Worm (Caenorhabditis elegans) whole organism, early embryonic: ENCODE data around the gene F58D12.1.

Source experiments
- B0310.2 ChIP-seq: sonication (generic microtip); optimal IDR thresholded peaks from 2 replicates; lab custom pipeline; 2016; ENCODE audit warnings: mild to moderate bottlenecking, missing genetic modification characterization, missing compliant biosample characterization
- F13C5.2 ChIP-seq: sonication (generic microtip); optimal IDR thresholded peaks from 2 replicates; lab custom pipeline; 2017; ENCODE audit warnings: mild to moderate bottlenecking, missing genetic modification characterization, inconsistent platforms, missing compliant biosample characterization
- aly-1 ChIP-seq: sonication (generic microtip); optimal IDR thresholded peaks from 2 replicates; lab custom pipeline; 2016; ENCODE audit warnings: missing genetic modification characterization, missing compliant biosample characterization
- ama-1 ChIP-seq: fragments of 150-350 bp; optimal IDR thresholded peaks from 2 replicates; lab custom pipeline; 2014
- ceh-13 ChIP-seq: fragments of 200-800 bp; sonication (Bioruptor generic); optimal IDR thresholded peaks from 2 replicates; lab custom pipeline; 2018; ENCODE audit warnings: mild to moderate bottlenecking, missing genetic modification characterization, missing compliant biosample characterization
- ceh-36 ChIP-seq: sonication (generic microtip); optimal IDR thresholded peaks from 2 replicates; lab custom pipeline; 2016; ENCODE audit warnings: missing genetic modification characterization, inconsistent platforms, missing compliant biosample characterization
- ets-7 ChIP-seq: sonication (generic microtip); optimal IDR thresholded peaks from 2 replicates; lab custom pipeline; 2016; ENCODE audit warnings: missing genotype, missing genetic modification characterization, missing compliant biosample characterization
- flt-1 ChIP-seq: fragments of 200-800 bp; sonication (Bioruptor generic); IDR thresholded peaks from 2 replicates; pipeline ENCODE4 v1.3.6; 2022; ENCODE audit warnings: missing genetic modification characterization, missing compliant biosample characterization
- hmbx-1 ChIP-seq: sonication (generic microtip); optimal IDR thresholded peaks from 2 replicates; lab custom pipeline; 2016; ENCODE audit warnings: mild to moderate bottlenecking, missing genetic modification characterization, missing compliant biosample characterization
- hmg-4 ChIP-seq: fragments of 200-800 bp; sonication (Bioruptor generic); optimal IDR thresholded peaks from 2 replicates; lab custom pipeline; 2018; ENCODE audit warnings: mild to moderate bottlenecking, missing genetic modification characterization, missing compliant biosample characterization
- hnd-1 ChIP-seq: sonication (generic microtip); optimal IDR thresholded peaks from 2 replicates; lab custom pipeline; 2016; ENCODE audit warnings: missing genetic modification characterization, missing compliant biosample characterization
- pes-1 ChIP-seq: fragments of 200-800 bp; sonication (Bioruptor generic); IDR thresholded peaks from 2 replicates; pipeline ENCODE4 v1.3.6; 2022; ENCODE audit warnings: missing genetic modification reagents, missing genetic modification characterization, missing compliant biosample characterization
- scrt-1 ChIP-seq: fragments of 200-800 bp; sonication (Bioruptor generic); IDR thresholded peaks from 2 replicates; pipeline ENCODE4 v1.3.6; 2022; ENCODE audit warnings: missing genetic modification characterization, missing compliant biosample characterization
- sea-1 ChIP-seq: fragments of 200-800 bp; sonication (Bioruptor generic); conservative IDR thresholded peaks from 2 replicates; pipeline ENCODE4 v1.3.6; 2022; ENCODE audit warnings: missing genetic modification characterization, missing compliant biosample characterization
- tbx-11 ChIP-seq: fragments of 200-800 bp; sonication (Bioruptor generic); IDR thresholded peaks from 2 replicates; pipeline ENCODE4 v1.3.6; 2022; ENCODE audit warnings: missing genetic modification characterization, missing compliant biosample characterization
- tbx-37 ChIP-seq: fragments of 200-800 bp; sonication (Bioruptor generic); conservative IDR thresholded peaks from 2 replicates; pipeline ENCODE4 v1.3.6; 2022; ENCODE audit warnings: missing genetic modification reagents, missing genetic modification characterization, missing compliant biosample characterization
- tra-4 ChIP-seq: sonication (generic microtip); optimal IDR thresholded peaks from 2 replicates; lab custom pipeline; 2017; ENCODE audit warnings: missing genetic modification characterization, missing compliant biosample characterization

The F58D12.1 gene

ce11 chrV:14023074-14023473 lies 26.3 kb upstream of the F58D12.1 start, which contains the start of gene T08G5.15:
Gene T08G5.15, minus strand, starts transcription at chrV:14023174.
- TF ChIP-seq aly-1 (tag; lab: Kevin White, UChicago) (no peak), flt-1 (GFP tag; lab: Robert Waterston, UW) (no peak), hnd-1 (tag; lab: Kevin White, UChicago) (no peak), tra-4 (tag; lab: Kevin White, UChicago) (no peak), B0310.2 (tag; lab: Kevin White, UChicago) (no peak), ama-1 (lab: Kevin White, UChicago) (no peak), ceh-13 (GFP tag; lab: Kevin White, UChicago) (no peak), scrt-1 (GFP tag; lab: Robert Waterston, UW) (no peak)

- TF ChIP-seq ets-7 (tag; lab: Kevin White, UChicago) (no peak), pes-1 (GFP tag; lab: Robert Waterston, UW) (no peak), hmbx-1 (tag; lab: Kevin White, UChicago) (no peak), aly-1 (tag; lab: Kevin White, UChicago) (no peak), ceh-36 (tag; lab: Kevin White, UChicago) (no peak), tbx-11 (GFP tag; lab: Robert Waterston, UW) (no peak), F13C5.2 (tag; lab: Kevin White, UChicago) (no peak), tbx-37 (GFP tag; lab: Robert Waterston, UW) (no peak), tra-4 (tag; lab: Kevin White, UChicago) (no peak), scrt-1 (GFP tag; lab: Robert Waterston, UW) (no peak), ama-1 (lab: Kevin White, UChicago) (no peak), sea-1 (GFP tag; lab: Robert Waterston, UW) (no peak), hnd-1 (tag; lab: Kevin White, UChicago) (no peak), flt-1 (GFP tag; lab: Robert Waterston, UW) (no peak), hmg-4 (GFP tag; lab: Kevin White, UChicago) (no peak), ceh-13 (GFP tag; lab: Kevin White, UChicago) (no peak), B0310.2 (tag; lab: Kevin White, UChicago) (no peak)
Measured at ce11 chrV:14026194-14026593, 23.2 kb upstream of the F58D12.1 start, which contains the start of gene T08G5.2. Gene T08G5.2, minus strand, starts transcription at chrV:14026294.

ce11 chrV:14027384-14027783 lies 22.0 kb upstream of the F58D12.1 start, which contains the start of gene T08G5.3:
Gene T08G5.3, minus strand, starts transcription at chrV:14027484.
- TF ChIP-seq tbx-37 (GFP tag; lab: Robert Waterston, UW) (no peak), flt-1 (GFP tag; lab: Robert Waterston, UW) (no peak), ama-1 (lab: Kevin White, UChicago) (no peak), tra-4 (tag; lab: Kevin White, UChicago) (no peak), scrt-1 (GFP tag; lab: Robert Waterston, UW) (no peak), aly-1 (tag; lab: Kevin White, UChicago) (no peak), hmg-4 (GFP tag; lab: Kevin White, UChicago) (no peak), hnd-1 (tag; lab: Kevin White, UChicago) (no peak), ets-7 (tag; lab: Kevin White, UChicago) (no peak), ceh-36 (tag; lab: Kevin White, UChicago) (no peak), B0310.2 (tag; lab: Kevin White, UChicago) (no peak), hmbx-1 (tag; lab: Kevin White, UChicago) (no peak), ceh-13 (GFP tag; lab: Kevin White, UChicago) (no peak), tbx-11 (GFP tag; lab: Robert Waterston, UW) (no peak), pes-1 (GFP tag; lab: Robert Waterston, UW) (no peak), sea-1 (GFP tag; lab: Robert Waterston, UW) (no peak), F13C5.2 (tag; lab: Kevin White, UChicago) (no peak)

- TF ChIP-seq ama-1 (lab: Kevin White, UChicago) (peak; percentile 86), hmg-4 (GFP tag; lab: Kevin White, UChicago) (peak; percentile 41), B0310.2 (tag; lab: Kevin White, UChicago) (peak; percentile 2), tbx-11 (GFP tag; lab: Robert Waterston, UW) (0 out of 2 replicates have a peak, but pooled peaks have one; percentile 32), F13C5.2 (tag; lab: Kevin White, UChicago) (no peak), aly-1 (tag; lab: Kevin White, UChicago) (peak; percentile 36), ets-7 (tag; lab: Kevin White, UChicago) (no peak), sea-1 (GFP tag; lab: Robert Waterston, UW) (peak; percentile 72; the same call in 1 of the 2 replicates)
Measured at ce11 chrV:14028256-14028743, 21.1 kb upstream of the F58D12.1 start.

- no peak for TF ChIP-seq hmbx-1 (tag; lab: Kevin White, UChicago)
- TF ChIP-seq tra-4 (tag; lab: Kevin White, UChicago): no peak
- TF ChIP-seq scrt-1 (GFP tag; lab: Robert Waterston, UW): no peak
- no peak for TF ChIP-seq aly-1 (tag; lab: Kevin White, UChicago)
- TF ChIP-seq ceh-36 (tag; lab: Kevin White, UChicago): no peak
- TF ChIP-seq tbx-11 (GFP tag; lab: Robert Waterston, UW): no peak
- TF ChIP-seq sea-1 (GFP tag; lab: Robert Waterston, UW): no peak
- TF ChIP-seq B0310.2 (tag; lab: Kevin White, UChicago): no peak
- TF ChIP-seq hmg-4 (GFP tag; lab: Kevin White, UChicago): no peak
- no peak for TF ChIP-seq ama-1 (lab: Kevin White, UChicago)
- TF ChIP-seq ets-7 (tag; lab: Kevin White, UChicago): no peak
- no peak for TF ChIP-seq tbx-37 (GFP tag; lab: Robert Waterston, UW)
- TF ChIP-seq F13C5.2 (tag; lab: Kevin White, UChicago): no peak
- TF ChIP-seq ceh-13 (GFP tag; lab: Kevin White, UChicago): no peak
- TF ChIP-seq hnd-1 (tag; lab: Kevin White, UChicago): no peak
- no peak for TF ChIP-seq pes-1 (GFP tag; lab: Robert Waterston, UW)
- TF ChIP-seq flt-1 (GFP tag; lab: Robert Waterston, UW): no peak
Measured at ce11 chrV:14033649-14034048, 15.7 kb upstream of the F58D12.1 start, which contains the start of gene ins-10. Gene ins-10, plus strand, starts transcription at chrV:14033949.
